Worm (Caenorhabditis elegans): ENCODE data around the gene ttr-31.

ttr-31 gene

DNA sequence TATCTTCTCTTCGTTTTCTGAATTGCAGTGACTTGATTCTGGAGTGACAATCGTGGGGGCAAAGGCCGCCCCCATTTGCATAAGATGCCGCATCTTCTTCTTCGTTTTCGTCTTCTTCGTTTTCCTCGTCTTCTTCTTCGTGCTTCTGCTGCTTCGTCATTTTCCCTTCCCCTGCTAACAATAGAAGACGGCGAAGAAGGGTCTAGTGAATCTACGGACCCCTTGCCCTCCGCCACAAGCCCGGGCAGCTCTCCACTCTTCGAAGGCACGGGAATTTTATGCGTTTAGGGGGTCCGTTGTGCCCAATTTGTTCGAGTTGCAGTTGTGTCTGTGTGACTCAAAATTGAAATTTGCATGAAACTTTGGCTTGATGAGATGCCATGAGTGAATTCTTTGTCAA, 23.0 kb upstream of the ttr-31 start:
- TF ChIP-seq W03F9.2 (tag; optimal IDR thresholded peaks at IDR 0.05) = no peak
- TF ChIP-seq him-1 (tag; optimal IDR thresholded peaks at IDR 0.05) = no peak
- TF ChIP-seq dao-5 (tag; optimal IDR thresholded peaks at IDR 0.05) = no peak

DNA sequence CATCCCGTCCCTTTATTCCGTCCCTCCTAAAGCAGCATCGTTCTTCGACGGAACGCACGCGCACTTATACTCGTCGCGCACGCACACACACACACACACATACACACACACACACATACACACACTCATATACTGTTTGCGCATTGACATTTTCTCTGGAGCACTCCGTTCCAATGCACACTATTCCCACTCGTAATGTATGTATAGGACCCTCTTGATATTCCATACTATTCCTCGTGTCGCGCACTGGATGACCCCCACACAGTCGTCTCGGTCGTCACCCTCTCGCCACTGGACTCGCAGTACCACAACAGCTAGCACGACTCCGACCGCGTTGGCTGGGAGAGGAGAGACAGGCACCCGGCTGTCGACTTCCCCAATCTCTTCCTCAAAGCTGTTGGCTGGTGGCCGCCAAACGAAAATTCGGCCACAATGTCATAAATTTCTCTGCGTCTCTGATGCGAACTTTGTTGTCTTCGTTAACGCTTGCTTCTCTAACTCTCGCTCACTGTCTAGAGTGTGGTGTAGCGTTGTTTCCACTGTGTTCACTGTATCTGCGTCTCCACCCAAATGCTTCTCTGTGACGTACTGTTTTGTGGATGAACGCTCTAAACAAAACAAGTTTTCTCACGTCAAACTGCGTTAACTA, 22.3 kb upstream of the ttr-31 start:
- peak; percentile 54 for TF ChIP-seq W03F9.2 (tag; optimal IDR thresholded peaks at IDR 0.05)
- TF ChIP-seq him-1 (tag; optimal IDR thresholded peaks at IDR 0.05) = peak; percentile 97
- peak; percentile 1 for TF ChIP-seq dao-5 (tag; optimal IDR thresholded peaks at IDR 0.05)

DNA sequence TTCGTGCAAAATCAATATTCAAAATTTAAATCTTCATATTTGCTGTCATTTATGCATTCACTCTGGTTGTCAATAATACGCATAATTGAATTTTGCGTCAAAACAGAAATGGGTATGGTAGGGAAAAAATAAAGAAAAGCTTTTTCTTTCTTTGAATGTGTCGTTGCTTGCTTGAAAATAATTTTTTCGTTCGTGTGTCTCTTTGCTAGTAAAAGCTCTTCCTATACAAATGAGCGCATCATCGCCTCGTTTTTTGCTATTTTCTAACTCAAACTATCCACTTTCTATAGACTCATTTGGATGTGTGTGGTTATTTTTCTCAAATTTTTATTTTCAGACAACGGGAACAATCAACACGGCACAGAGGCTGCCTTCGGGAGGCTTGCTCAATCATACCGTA, 19.8 kb upstream of the ttr-31 start, which contains the start of gene ldb-1:
ldb-1 (plus strand) TSS at position 301 of the 400 bp plus-strand sequence.
- no peak for TF ChIP-seq W03F9.2 (tag; optimal IDR thresholded peaks at IDR 0.05)
- TF ChIP-seq him-1 (tag; optimal IDR thresholded peaks at IDR 0.05) = no peak
- no peak for TF ChIP-seq dao-5 (tag; optimal IDR thresholded peaks at IDR 0.05)

DNA sequence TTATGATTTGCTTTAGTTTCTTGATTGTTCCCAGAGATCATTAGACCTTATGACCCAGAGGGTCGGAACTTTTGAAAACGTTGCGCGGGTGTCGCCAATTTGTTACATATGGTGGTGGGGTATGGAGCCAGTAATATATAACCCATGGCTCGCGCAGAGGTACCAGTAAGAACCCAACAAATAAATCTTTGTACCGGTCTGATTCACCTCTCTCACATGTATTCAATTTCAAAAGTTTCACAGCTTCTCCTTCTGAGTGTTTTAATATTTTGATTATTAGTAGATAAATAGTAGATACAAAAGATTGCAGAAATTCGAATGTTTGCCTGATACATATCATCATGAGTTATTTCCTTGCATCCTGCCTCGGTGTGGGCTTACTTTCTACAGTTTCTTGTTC, 7.2 kb upstream of the ttr-31 start, which contains the start of gene egl-15:
egl-15 (plus strand) TSS at position 301 of the 400 bp plus-strand sequence.
- TF ChIP-seq dao-5 (tag; optimal IDR thresholded peaks at IDR 0.05) (no peak), him-1 (tag; optimal IDR thresholded peaks at IDR 0.05) (no peak), W03F9.2 (tag; optimal IDR thresholded peaks at IDR 0.05) (no peak)

DNA sequence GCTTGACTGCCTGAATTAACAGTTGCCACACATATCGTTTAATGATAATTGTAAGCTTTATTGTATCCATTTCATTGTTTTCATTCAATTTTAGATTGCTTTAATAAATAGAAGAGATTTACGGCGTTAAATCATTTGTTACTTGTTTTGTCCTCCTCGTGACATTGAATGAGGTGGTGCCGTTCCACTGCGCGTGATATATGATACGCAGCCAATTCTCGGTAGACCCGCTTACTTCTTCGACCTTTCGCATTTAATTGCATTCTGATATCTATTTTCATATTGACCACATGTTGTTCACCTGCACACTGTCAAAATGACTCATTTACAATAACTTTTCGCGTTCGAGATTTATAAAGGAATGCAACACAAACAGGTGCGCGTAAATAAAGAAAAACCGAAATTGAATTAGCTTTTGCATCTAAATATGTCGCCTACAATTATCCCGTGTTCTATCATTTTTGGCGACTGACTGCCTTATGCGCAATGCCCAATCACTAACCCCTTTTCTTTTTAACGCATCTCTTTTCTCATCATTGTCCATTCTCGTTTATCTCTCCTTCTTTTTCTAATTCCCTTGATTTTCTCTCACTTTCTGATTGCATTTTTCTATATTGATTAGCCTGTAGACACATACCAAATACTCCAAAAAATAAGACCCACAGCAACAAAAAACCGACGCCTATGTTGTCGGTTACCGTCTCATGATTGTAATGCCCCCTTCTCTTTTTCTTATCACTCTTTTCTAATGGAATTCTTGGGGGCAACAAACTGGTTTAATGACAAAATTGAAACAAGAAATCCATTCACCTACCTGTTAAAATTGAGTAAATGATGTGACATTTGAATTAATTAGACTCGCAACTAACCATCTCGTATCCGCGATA, 5.8 kb upstream of the ttr-31 start:
- TF ChIP-seq him-1 (tag; optimal IDR thresholded peaks at IDR 0.05) (no peak), dao-5 (tag; optimal IDR thresholded peaks at IDR 0.05) (no peak), W03F9.2 (tag; optimal IDR thresholded peaks at IDR 0.05) (no peak)

DNA sequence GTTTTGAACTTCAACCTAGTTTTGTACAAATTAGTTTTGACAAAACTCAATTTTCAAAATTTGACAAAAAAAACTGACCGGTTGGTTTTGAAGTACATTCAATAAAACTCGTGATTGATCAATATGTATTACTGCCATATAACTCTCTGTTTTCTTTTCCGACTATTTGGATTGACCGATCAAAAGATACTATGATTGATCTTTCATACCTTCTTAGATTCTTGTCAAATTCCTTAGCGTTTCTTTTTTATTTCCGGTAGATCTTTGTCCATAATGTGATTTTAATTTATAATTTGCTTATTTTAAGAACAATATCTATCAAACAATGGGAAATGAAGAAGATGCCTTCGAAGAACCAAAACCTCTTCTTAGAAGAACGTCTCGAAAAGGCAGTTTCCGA, 3.5 kb upstream of the ttr-31 start, which contains the start of gene F58A3.3:
F58A3.3 (plus strand) TSS at position 301 of the 400 bp plus-strand sequence.
- TF ChIP-seq dao-5 (tag; optimal IDR thresholded peaks at IDR 0.05) (no peak), W03F9.2 (tag; optimal IDR thresholded peaks at IDR 0.05) (no peak), him-1 (tag; optimal IDR thresholded peaks at IDR 0.05) (no peak)

DNA sequence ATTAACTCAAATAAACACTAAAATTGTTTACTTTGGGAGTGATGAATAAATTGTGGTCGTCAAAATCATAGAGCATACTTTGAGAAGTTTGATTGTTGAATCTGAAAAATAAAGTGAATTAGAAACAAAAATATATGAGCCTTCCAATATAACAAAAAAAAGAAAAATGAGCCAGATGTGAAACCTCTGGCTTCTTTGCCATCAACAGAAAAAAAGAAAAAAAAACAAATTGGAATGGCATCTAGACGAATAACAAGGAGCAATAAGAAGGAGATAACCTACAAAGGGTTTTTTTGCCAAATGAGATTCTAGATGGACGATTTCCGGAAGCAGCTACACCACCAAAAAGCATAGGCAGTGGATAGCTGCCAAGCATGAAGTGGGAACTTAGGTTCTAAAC, 1.7 kb upstream of the ttr-31 start, which contains the start of gene F58A3.4:
F58A3.4 (minus strand) TSS at position 101 of the 400 bp plus-strand sequence.
- TF ChIP-seq W03F9.2 (tag; optimal IDR thresholded peaks at IDR 0.05) = no peak
- TF ChIP-seq him-1 (tag; optimal IDR thresholded peaks at IDR 0.05) = no peak
- no peak for TF ChIP-seq dao-5 (tag; optimal IDR thresholded peaks at IDR 0.05)

DNA sequence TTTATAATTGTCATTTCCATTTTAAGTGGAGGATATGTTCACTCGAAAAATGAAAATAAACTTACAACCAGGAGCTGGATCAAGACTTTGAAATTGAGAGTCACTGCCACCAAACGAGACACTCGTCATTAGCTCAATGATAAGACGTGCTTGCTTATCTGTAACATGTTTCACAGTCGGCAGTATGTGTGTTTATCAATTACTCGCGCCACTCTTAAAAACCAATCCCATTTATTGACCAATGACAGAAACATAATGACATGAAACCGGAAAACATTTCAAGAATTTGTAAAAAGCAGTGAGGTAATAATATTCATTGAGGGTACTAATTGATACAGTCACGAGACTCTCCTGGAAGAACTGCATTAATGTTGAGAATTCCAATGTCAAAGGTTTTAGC, 802 bp downstream of the ttr-31 start, which contains the start of gene del-5:
del-5 (minus strand) TSS at position 130 of the 400 bp plus-strand sequence.
- TF ChIP-seq dao-5 (tag; optimal IDR thresholded peaks at IDR 0.05) = no peak
- no peak for TF ChIP-seq W03F9.2 (tag; optimal IDR thresholded peaks at IDR 0.05)
- TF ChIP-seq him-1 (tag; optimal IDR thresholded peaks at IDR 0.05) = no peak

DNA sequence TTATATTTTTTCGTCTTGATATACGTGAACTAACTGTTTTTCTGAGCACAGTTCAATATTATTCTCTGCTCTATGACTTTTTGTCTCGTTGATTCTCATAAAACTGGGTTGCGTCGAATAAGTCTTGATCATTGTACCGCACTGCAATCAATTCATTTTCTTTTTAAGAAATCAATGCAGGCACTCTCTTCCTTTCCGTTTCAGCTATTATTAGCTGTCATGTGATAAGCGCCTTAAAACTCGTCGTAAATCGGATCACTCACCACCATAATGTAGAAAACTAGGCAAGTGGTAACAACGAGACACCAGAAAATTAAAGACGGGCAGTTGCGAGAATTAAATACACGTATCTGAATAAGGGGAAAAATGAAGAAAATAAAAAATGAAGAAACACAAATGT, 1.5 kb downstream of the ttr-31 start:
- TF ChIP-seq him-1 (tag; optimal IDR thresholded peaks at IDR 0.05) (no peak), W03F9.2 (tag; optimal IDR thresholded peaks at IDR 0.05) (no peak), dao-5 (tag; optimal IDR thresholded peaks at IDR 0.05) (no peak)

DNA sequence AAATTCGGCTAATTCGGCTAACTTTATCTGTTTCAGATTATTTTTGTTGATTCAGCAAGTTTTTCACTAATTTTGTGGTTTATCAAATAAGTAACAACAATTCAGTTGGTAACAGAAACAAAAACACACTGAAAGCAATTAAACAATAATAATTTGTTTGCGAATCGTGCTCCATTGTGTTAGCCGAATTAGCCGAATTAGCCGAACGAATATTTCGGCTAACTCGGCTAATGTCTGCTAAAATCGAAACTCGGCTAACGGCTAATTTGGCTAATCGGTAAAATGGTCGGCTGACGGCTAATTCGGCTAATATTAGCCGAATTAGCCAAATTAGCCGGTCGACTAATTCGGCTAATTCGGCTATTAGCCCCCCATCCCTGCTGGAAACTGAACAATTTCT, 5.2 kb downstream of the ttr-31 start:
- no peak for TF ChIP-seq him-1 (tag; optimal IDR thresholded peaks at IDR 0.05)
- TF ChIP-seq W03F9.2 (tag; optimal IDR thresholded peaks at IDR 0.05) = no peak

DNA sequence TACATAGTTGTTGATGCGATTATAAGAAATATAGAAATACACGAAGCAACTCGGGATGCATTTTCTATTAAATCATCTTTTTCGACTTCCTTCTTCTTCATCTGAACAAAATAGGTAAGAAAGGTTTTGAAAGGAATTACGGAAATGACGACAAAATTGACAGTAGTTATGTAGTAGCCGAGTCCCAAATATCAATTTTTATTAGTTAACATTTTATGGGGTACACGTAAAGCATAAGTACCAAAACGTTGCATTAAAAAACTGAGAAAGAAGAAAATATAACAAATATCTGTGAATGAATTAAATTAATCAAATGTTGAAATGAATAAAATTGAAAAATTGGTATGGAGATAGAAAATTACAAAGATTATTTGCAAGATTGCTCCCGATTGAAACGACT, 7.1 kb downstream of the ttr-31 start, which contains the start of gene col-177:
col-177 (minus strand) TSS at position 101 of the 400 bp plus-strand sequence.
- TF ChIP-seq W03F9.2 (tag; optimal IDR thresholded peaks at IDR 0.05) (no peak), dao-5 (tag; optimal IDR thresholded peaks at IDR 0.05) (no peak), him-1 (tag; optimal IDR thresholded peaks at IDR 0.05) (no peak)

DNA sequence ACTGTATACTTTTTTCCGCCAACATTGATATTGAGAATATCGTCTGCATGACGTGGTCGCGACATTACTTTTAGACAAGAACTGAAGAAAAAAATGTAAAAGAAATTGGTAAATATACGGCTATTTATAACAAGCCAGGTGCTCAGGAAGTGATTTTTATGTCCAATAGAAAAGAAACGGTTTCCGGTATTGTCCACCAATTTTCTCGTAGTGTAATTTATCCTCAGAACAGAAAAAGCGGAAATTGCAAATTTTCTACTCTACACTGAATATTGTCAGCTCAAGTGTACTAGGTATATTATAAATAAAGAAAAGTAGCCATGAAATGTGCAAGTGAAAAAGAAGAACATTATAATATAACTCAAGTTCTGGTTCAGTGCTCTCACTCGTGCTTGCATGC, 9.7 kb downstream of the ttr-31 start, which contains the start of gene F59F3.6:
F59F3.6 (minus strand) TSS at position 101 of the 400 bp plus-strand sequence.
- TF ChIP-seq W03F9.2 (tag; optimal IDR thresholded peaks at IDR 0.05) (no peak), him-1 (tag; optimal IDR thresholded peaks at IDR 0.05) (no peak), dao-5 (tag; optimal IDR thresholded peaks at IDR 0.05) (no peak)

DNA sequence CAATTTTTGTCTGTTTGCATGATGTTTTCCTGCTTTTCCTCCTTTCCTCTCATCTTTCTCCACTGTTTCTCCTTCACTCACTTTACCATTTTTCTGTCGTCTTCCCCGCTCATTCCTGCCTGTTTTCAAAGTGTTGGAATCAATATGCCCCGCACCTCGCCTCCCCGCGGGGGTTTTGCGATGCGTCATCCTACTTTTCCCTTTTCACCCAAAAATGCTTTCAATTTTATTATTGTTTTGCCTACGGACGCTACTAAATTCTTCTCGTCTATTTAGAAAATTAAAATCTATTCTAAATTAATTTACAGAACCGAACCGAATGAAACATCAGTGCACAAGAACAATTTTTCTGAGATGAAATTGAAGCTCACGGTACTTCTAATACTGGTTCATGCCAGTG, 16.7 kb downstream of the ttr-31 start, which contains the start of gene ver-3:
ver-3 (plus strand) TSS at position 301 of the 400 bp plus-strand sequence.
- TF ChIP-seq him-1 (tag; optimal IDR thresholded peaks at IDR 0.05) = no peak
- TF ChIP-seq W03F9.2 (tag; optimal IDR thresholded peaks at IDR 0.05) = no peak
- no peak for TF ChIP-seq dao-5 (tag; optimal IDR thresholded peaks at IDR 0.05)

Measured in whole organism, L4/young adult.